Fruit fly (Drosophila melanogaster): ENCODE measurements around the gene Daao2.

Daao2 gene

dm6 chr2L:6787973-6788368 lies 14.8 kb upstream of the Daao2 start (continued):
- TF ChIP-seq HmgZ (tag; optimal IDR thresholded peaks at IDR 0.05) (no peak), Antp (GFP tag; optimal IDR thresholded peaks at IDR 0.05) (peak; percentile 56), CG10274 (GFP tag; optimal IDR thresholded peaks at IDR 0.05) (no peak), CG7271 (tag; optimal IDR thresholded peaks at IDR 0.05) (peak; percentile 35), Rfx (GFP tag; IDR thresholded peaks at IDR 0.05) (no peak; the same call in 1 of the 2 replicates), CG32772 (GFP tag; IDR thresholded peaks at IDR 0.05) (peak; percentile 19; the same call in 1 of the 2 replicates), Drgx (GFP tag; IDR thresholded peaks at IDR 0.05) (peak; percentile 57), BtbVII (GFP tag; optimal IDR thresholded peaks at IDR 0.05) (no peak), CG10267 (tag; optimal IDR thresholded peaks at IDR 0.05) (peak; percentile 31), CG14014 (GFP tag; IDR thresholded peaks at IDR 0.05) (peak; percentile 67), Lhr (GFP tag; optimal IDR thresholded peaks at IDR 0.05) (no peak), sim (GFP tag; IDR thresholded peaks at IDR 0.05) (peak; percentile 11; the same call in 1 of the 2 replicates), stwl (tag; optimal IDR thresholded peaks at IDR 0.05) (no peak), nau (GFP tag; optimal IDR thresholded peaks at IDR 0.05) (no peak), Fer1 (GFP tag; optimal IDR thresholded peaks at IDR 0.05) (no peak), CG16779 (GFP tag; IDR thresholded peaks at IDR 0.05) (no peak), CG13894 (tag; optimal IDR thresholded peaks at IDR 0.05) (no peak), CG30403 (GFP tag; optimal IDR thresholded peaks at IDR 0.05) (peak; percentile 44), nom (GFP tag; optimal IDR thresholded peaks at IDR 0.05) (no peak), CG10979 (tag; optimal IDR thresholded peaks at IDR 0.05) (peak; percentile 83), CG11696 (GFP tag; IDR thresholded peaks at IDR 0.05) (no peak), zen (tag; optimal IDR thresholded peaks at IDR 0.05) (no peak), Jarid2 (GFP tag; optimal IDR thresholded peaks at IDR 0.05) (no peak), CG1603 (tag; optimal IDR thresholded peaks at IDR 0.05) (peak; percentile 69), YL-1 (GFP tag; optimal IDR thresholded peaks at IDR 0.05) (no peak), Kr (GFP tag; optimal IDR thresholded peaks at IDR 0.05) (no peak), kah (GFP tag; optimal IDR thresholded peaks at IDR 0.05) (no peak), sob (GFP tag; IDR thresholded peaks at IDR 0.05) (no peak), CG2116 (GFP tag; optimal IDR thresholded peaks at IDR 0.05) (no peak), BEAF-32 (GFP tag; optimal IDR thresholded peaks at IDR 0.05) (no peak), CG12219 (GFP tag; optimal IDR thresholded peaks at IDR 0.05) (peak; percentile 38), HLH54F (GFP tag; optimal IDR thresholded peaks at IDR 0.05) (peak; percentile 15), mld (GFP tag; IDR thresholded peaks at IDR 0.05; ENCODE audit: partially characterized antibody) (no peak), cas (GFP tag; IDR thresholded peaks at IDR 0.05) (no peak), pho (GFP tag; optimal IDR thresholded peaks at IDR 0.05) (no peak), schlank (tag; optimal IDR thresholded peaks at IDR 0.05) (no peak), CG3847 (GFP tag; IDR thresholded peaks at IDR 0.05) (0 out of 2 replicates have a peak, but pooled peaks have one; percentile 5), danr (GFP tag; IDR thresholded peaks at IDR 0.05) (no peak), disco-r (GFP tag; optimal IDR thresholded peaks at IDR 0.05) (no peak), CG3065 (GFP tag; optimal IDR thresholded peaks at IDR 0.05) (no peak), CG4360 (GFP tag; IDR thresholded peaks at IDR 0.05) (no peak), fu2 (GFP tag; optimal IDR thresholded peaks at IDR 0.05) (peak; percentile 50), CG10366 (GFP tag; IDR thresholded peaks at IDR 0.05) (peak; percentile 46), Sry-β (GFP tag; optimal IDR thresholded peaks at IDR 0.05) (no peak), rib (GFP tag; IDR thresholded peaks at IDR 0.05) (no peak), mirr (GFP tag; optimal IDR thresholded peaks at IDR 0.05) (no peak), cg (GFP tag; optimal IDR thresholded peaks at IDR 0.05) (no peak), odd (GFP tag; optimal IDR thresholded peaks at IDR 0.05) (no peak), CG4707 (GFP tag; optimal IDR thresholded peaks at IDR 0.05) (no peak), CG8290 (GFP tag; optimal IDR thresholded peaks at IDR 0.05) (no peak), CG8290 (tag; optimal IDR thresholded peaks at IDR 0.05) (no peak), nerfin-1 (tag; optimal IDR thresholded peaks at IDR 0.05) (no peak)

Data from whole organism, embryonic.